Worm (Caenorhabditis elegans) whole organism, mixed stage, embryonic: ENCODE measurements around the gene npr-40.

Experiments
- ceh-83 ChIP-seq: fragments of 200-800 bp; sonication (Bioruptor generic); optimal IDR thresholded peaks from 2 replicates; lab custom pipeline; 2018; ENCODE audit warnings: mild to moderate bottlenecking, missing genetic modification characterization, missing compliant biosample characterization
- ces-1 ChIP-seq: fragments of 150-350 bp; optimal IDR thresholded peaks from 2 replicates; lab custom pipeline; 2014; ENCODE audit warnings: missing biosample characterization, missing genetic modification reagents, missing genetic modification characterization
- drap-1 ChIP-seq: fragments of 200-800 bp; sonication (Bioruptor generic); optimal IDR thresholded peaks from 3 replicates; lab custom pipeline; 2018; ENCODE audit warnings: mild to moderate bottlenecking, missing genetic modification characterization, missing compliant biosample characterization
- elt-3 ChIP-seq: fragments of 150-350 bp; optimal IDR thresholded peaks from 2 replicates; lab custom pipeline; 2014; ENCODE audit warnings: missing biosample characterization, missing genetic modification characterization
- lsy-2 ChIP-seq: fragments of 150-350 bp; optimal IDR thresholded peaks from 2 replicates; lab custom pipeline; 2014; ENCODE audit warnings: missing biosample characterization, missing genetic modification characterization
- mep-1 ChIP-seq: fragments of 150-350 bp; optimal IDR thresholded peaks from 2 replicates; lab custom pipeline; 2017; ENCODE audit warnings: missing biosample characterization, missing genetic modification reagents, missing genetic modification characterization, inconsistent platforms
- nhr-12 ChIP-seq: fragments of 150-350 bp; optimal IDR thresholded peaks from 2 replicates; lab custom pipeline; 2014; ENCODE audit warnings: missing biosample characterization, missing genetic modification characterization
- nhr-76 ChIP-seq: sonication (generic microtip); optimal IDR thresholded peaks from 2 replicates; lab custom pipeline; 2017; ENCODE audit warnings: missing biosample characterization, missing genetic modification characterization
- pha-4 ChIP-seq: fragments of 150-350 bp; optimal IDR thresholded peaks from 2 replicates; lab custom pipeline; 2018; ENCODE audit warnings: missing biosample characterization, missing genetic modification reagents, missing genetic modification characterization
- sptf-1 ChIP-seq: sonication (generic microtip); optimal IDR thresholded peaks from 2 replicates; lab custom pipeline; 2017; ENCODE audit warnings: mild to moderate bottlenecking, missing genetic modification characterization, moderate library complexity, missing compliant biosample characterization
- unc-39 ChIP-seq: fragments of 150-350 bp; optimal IDR thresholded peaks from 2 replicates; lab custom pipeline; 2014; ENCODE audit warnings: missing biosample characterization, missing genetic modification characterization
- unc-62 ChIP-seq: fragments of 150-350 bp; optimal IDR thresholded peaks from 2 replicates; lab custom pipeline; 2014; ENCODE audit warnings: missing biosample characterization, missing genetic modification reagents, missing genetic modification characterization
- ztf-11 ChIP-seq: fragments of 150-350 bp; optimal IDR thresholded peaks from 2 replicates; lab custom pipeline; 2014; ENCODE audit warnings: missing biosample characterization, missing genetic modification characterization

- TF ChIP-seq drap-1 (GFP tag; lab: Kevin White, UChicago) (no peak), nhr-76 (tag; lab: Kevin White, UChicago) (no peak), ceh-83 (GFP tag; lab: Kevin White, UChicago) (no peak), ces-1 (no peak), lsy-2 (tag; lab: Kevin White, UChicago) (no peak), unc-39 (tag; lab: Kevin White, UChicago) (no peak), mep-1 (tag; lab: Kevin White, UChicago) (no peak), ztf-11 (no peak), sptf-1 (no peak), pha-4 (tag; lab: Kevin White, UChicago) (no peak), nhr-12 (tag; lab: Kevin White, UChicago) (no peak), unc-62 (GFP tag; lab: Kevin White, UChicago) (no peak), elt-3 (tag; lab: Kevin White, UChicago) (no peak)
Observed at ce11 chrX:14922758-14923157, 4.1 kb downstream of the npr-40 start.
